Worm (Caenorhabditis elegans) whole organism, L2 larva: Measurements from ENCODE around the gene mlk-1.

Experiments used
- R02D3.7 ChIP-seq: fragments of 150-350 bp; optimal IDR thresholded peaks from 2 replicates; lab custom pipeline; 2014; ENCODE audit warnings: missing biosample characterization, missing genetic modification characterization
- dmd-4 ChIP-seq: sonication (generic microtip); optimal IDR thresholded peaks from 2 replicates; lab custom pipeline; 2017; ENCODE audit warnings: missing biosample characterization, missing genetic modification characterization
- elt-3 ChIP-seq: sonication (generic microtip); optimal IDR thresholded peaks from 2 replicates; lab custom pipeline; 2017; ENCODE audit warnings: missing biosample characterization, missing genetic modification characterization
- lin-39 ChIP-seq: fragments of 150-350 bp; optimal IDR thresholded peaks from 2 replicates; lab custom pipeline; 2014; ENCODE audit warnings: missing biosample characterization, missing genetic modification reagents, missing genetic modification characterization
- nhr-12 ChIP-seq: fragments of 150-350 bp; optimal IDR thresholded peaks from 2 replicates; lab custom pipeline; 2014; ENCODE audit warnings: missing biosample characterization, missing genetic modification characterization
- nhr-237 ChIP-seq: fragments of 150-350 bp; optimal IDR thresholded peaks from 2 replicates; lab custom pipeline; 2014; ENCODE audit warnings: missing biosample characterization, missing genetic modification characterization
- nhr-25 ChIP-seq: fragments of 150-350 bp; sonication (generic microtip); optimal IDR thresholded peaks from 3 replicates; lab custom pipeline; 2014; ENCODE audit warnings: missing biosample characterization, missing genetic modification characterization
- unc-39 ChIP-seq: fragments of 150-350 bp; optimal IDR thresholded peaks from 2 replicates; lab custom pipeline; 2014; ENCODE audit warnings: missing biosample characterization, missing genetic modification characterization

DNA sequence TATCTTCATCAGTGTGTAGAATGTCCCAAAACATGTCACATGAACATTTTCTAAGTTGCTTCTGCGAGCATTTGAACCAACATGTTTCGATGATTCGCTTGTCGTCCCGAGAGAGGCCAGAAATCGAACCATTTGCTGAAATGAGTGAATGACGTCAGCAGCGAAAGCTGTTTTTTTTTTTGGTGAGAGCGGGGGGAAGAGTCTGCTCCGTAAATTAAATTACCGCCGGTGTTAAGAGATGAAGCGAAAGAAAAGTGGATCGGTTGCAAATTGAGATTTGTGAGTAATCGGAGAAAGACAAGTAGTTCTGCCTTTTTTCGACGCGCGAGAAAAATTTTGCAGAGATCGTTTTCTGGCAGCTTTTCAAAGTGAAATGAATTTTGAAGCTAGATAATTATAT lies 23.7 kb upstream of the mlk-1 start:
- TF ChIP-seq lin-39 (tag; lab: Kevin White, UChicago) (no peak), nhr-12 (tag; lab: Kevin White, UChicago) (no peak), dmd-4 (tag; lab: Kevin White, UChicago) (no peak), R02D3.7 (tag; lab: Kevin White, UChicago) (no peak), nhr-25 (no peak), unc-39 (tag; lab: Kevin White, UChicago) (no peak), elt-3 (tag; lab: Kevin White, UChicago) (no peak), nhr-237 (tag; lab: Kevin White, UChicago) (no peak)
